Worm (Caenorhabditis elegans): ENCODE data around the gene com-1.

DNA sequence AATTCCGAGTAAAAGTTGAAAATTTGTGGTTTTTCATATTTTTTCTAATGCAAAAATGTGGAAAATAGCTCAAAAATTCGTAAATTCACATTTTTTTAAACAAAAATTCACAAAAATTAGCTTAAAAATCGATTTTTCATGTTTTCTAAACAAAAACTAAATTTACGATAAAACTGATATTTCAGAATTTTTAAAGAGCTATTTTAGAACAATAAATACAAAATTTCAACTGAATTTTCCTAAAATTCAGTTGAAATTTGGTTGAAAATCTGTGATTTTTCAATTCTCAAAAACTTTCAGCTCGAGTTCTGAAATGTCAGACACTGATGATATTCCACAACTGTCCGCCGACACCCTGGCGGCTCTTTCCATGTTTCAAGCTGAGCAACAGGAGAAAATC lies 37.2 kb downstream of the com-1 start, which contains the start of gene M142.8:
- TF ChIP-seq ama-1 (optimal IDR thresholded peaks at IDR 0.05), result no peak
- TF ChIP-seq ZK546.5 (tag; optimal IDR thresholded peaks at IDR 0.05), result no peak
- TF ChIP-seq mdl-1 (tag; optimal IDR thresholded peaks at IDR 0.05), result no peak
- TF ChIP-seq nhr-11 (tag; optimal IDR thresholded peaks at IDR 0.05), result no peak
- TF ChIP-seq unc-62 (GFP tag; optimal IDR thresholded peaks at IDR 0.05), result no peak
- TF ChIP-seq mbf-1 (tag; optimal IDR thresholded peaks at IDR 0.05), result no peak
- TF ChIP-seq lsy-2 (tag; optimal IDR thresholded peaks at IDR 0.05), result no peak
- TF ChIP-seq unc-39 (tag; optimal IDR thresholded peaks at IDR 0.05), result no peak
- no peak for TF ChIP-seq snpc-4 (tag; optimal IDR thresholded peaks at IDR 0.05)
- no peak for TF ChIP-seq sma-3 (GFP tag; optimal IDR thresholded peaks at IDR 0.05)
- no peak for TF ChIP-seq elt-1 (tag; optimal IDR thresholded peaks at IDR 0.05)
